Worm (Caenorhabditis elegans): Measurements from ENCODE around the gene T21C9.11.

DNA sequence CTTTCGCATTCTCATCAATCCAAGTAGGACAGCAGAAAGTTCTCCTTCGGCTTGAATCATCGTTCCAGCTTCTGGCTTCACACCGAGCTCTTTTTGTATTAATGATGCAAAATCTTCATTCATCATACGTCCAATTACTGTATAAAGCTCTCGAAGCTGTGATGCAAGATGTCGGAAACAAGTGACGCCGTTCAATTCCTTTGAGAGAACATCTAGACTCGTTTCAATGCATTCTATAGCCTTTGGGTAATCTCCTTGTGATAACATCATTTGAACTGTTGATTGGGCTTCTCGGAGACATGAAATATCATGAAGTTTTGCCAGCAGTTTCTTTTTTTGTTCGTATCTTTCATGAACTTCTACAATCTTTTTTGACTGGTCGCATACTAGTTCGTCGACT lies 26.2 kb downstream of the T21C9.11 start:
- TF ChIP-seq nhr-6 (tag; optimal IDR thresholded peaks at IDR 0.05) (no peak), ztf-11 (tag; optimal IDR thresholded peaks at IDR 0.05) (no peak), nhr-23 (tag; optimal IDR thresholded peaks at IDR 0.05) (no peak), nhr-25 (tag; optimal IDR thresholded peaks at IDR 0.05) (no peak), blmp-1 (tag; optimal IDR thresholded peaks at IDR 0.05; ENCODE audit: insufficient read depth) (no peak), nhr-11 (tag; optimal IDR thresholded peaks at IDR 0.05) (no peak), unc-39 (tag; optimal IDR thresholded peaks at IDR 0.05) (no peak), R02D3.7 (tag; optimal IDR thresholded peaks at IDR 0.05) (no peak)
